Worm (Caenorhabditis elegans): ENCODE results near the gene Y48A6B.9.
A peak's percentile ranks its signal among the peaks of the same experiment; 100 is the strongest.

The Y48A6B.9 gene

DNA sequence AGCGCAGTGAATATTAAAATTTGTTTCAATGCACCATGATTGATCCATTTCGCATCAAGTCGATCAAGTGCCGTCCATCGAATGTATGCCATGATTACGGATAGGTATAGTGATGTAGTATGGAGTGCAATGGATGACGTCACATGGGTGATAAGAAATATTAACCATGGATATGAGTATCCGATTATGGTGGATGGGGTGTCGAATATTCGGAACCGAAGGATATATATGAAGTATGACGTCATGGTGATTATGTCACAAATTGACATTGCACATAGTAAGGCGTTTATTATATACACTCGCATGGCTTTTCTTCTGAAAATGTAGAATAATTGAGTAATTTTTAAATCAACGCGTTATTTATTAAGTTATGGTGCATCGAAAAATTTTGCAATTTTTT, 38.9 kb upstream of the Y48A6B.9 start:
- TF ChIP-seq mdl-1 (tag; optimal IDR thresholded peaks at IDR 0.05), result no peak
- TF ChIP-seq skn-1 (tag; optimal IDR thresholded peaks at IDR 0.05), result no peak
- no peak for TF ChIP-seq ceh-16 (tag; optimal IDR thresholded peaks at IDR 0.05)
- TF ChIP-seq unc-62 (GFP tag; optimal IDR thresholded peaks at IDR 0.05), result no peak
- TF ChIP-seq snpc-4 (tag; optimal IDR thresholded peaks at IDR 0.05), result no peak
- no peak for TF ChIP-seq mbf-1 (tag; optimal IDR thresholded peaks at IDR 0.05)
- no peak for TF ChIP-seq ceh-82 (tag; optimal IDR thresholded peaks at IDR 0.05)
- TF ChIP-seq sma-9 (GFP tag; optimal IDR thresholded peaks at IDR 0.05), result no peak
- no peak for TF ChIP-seq sma-9 (tag; optimal IDR thresholded peaks at IDR 0.05)
- no peak for TF ChIP-seq ztf-1 (GFP tag; conservative IDR thresholded peaks at IDR 0.05)
- no peak for TF ChIP-seq R02D3.7 (tag; optimal IDR thresholded peaks at IDR 0.05)
- no peak for TF ChIP-seq dmd-4 (tag; optimal IDR thresholded peaks at IDR 0.05)
- TF ChIP-seq unc-55 (GFP tag; optimal IDR thresholded peaks at IDR 0.05), result no peak
- no peak for TF ChIP-seq lin-11 (tag; optimal IDR thresholded peaks at IDR 0.05)
- TF ChIP-seq F13H6.1 (tag; optimal IDR thresholded peaks at IDR 0.05), result no peak
- no peak for TF ChIP-seq ztf-4 (tag; optimal IDR thresholded peaks at IDR 0.05)
- TF ChIP-seq lsy-2 (tag; optimal IDR thresholded peaks at IDR 0.05), result no peak
- no peak for TF ChIP-seq nhr-21 (tag; optimal IDR thresholded peaks at IDR 0.05)
- TF ChIP-seq nhr-12 (tag; optimal IDR thresholded peaks at IDR 0.05), result no peak

DNA sequence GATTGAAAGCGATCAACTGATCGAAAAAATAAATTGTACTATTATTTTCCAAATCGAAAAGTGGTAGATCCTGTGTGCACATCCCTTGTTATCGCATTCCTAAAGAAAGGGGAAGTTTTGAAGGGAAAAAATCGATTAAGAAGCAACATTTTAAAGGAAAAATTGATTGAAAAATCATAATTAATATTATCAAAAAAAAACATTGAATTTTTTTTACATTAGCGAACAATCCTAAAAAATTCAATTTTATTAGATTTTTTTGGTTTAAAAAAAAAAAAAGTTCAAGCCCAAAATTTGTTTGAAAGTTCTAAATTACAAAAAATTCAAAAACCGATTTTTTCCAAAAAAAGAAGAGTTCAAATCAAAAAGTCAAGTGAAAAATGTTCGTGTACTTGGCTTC, 37.8 kb upstream of the Y48A6B.9 start, which contains the start of gene dmsr-5:
Gene dmsr-5 (minus strand): TSS at position 101 of the 400 bp plus-strand sequence.
- TF ChIP-seq alr-1 (tag; optimal IDR thresholded peaks at IDR 0.05) (no peak), nhr-10 (tag; optimal IDR thresholded peaks at IDR 0.05) (no peak), ceh-82 (tag; optimal IDR thresholded peaks at IDR 0.05) (no peak), nhr-12 (tag; optimal IDR thresholded peaks at IDR 0.05) (no peak), peb-1 (tag; optimal IDR thresholded peaks at IDR 0.05) (no peak), ztf-1 (GFP tag; conservative IDR thresholded peaks at IDR 0.05) (no peak), nhr-237 (tag; optimal IDR thresholded peaks at IDR 0.05) (no peak), Y55F3AM.14 (GFP tag; optimal IDR thresholded peaks at IDR 0.05) (no peak), ztf-4 (tag; optimal IDR thresholded peaks at IDR 0.05) (no peak), blmp-1 (tag; optimal IDR thresholded peaks at IDR 0.05; ENCODE audit: insufficient read depth) (no peak), R02D3.7 (tag; optimal IDR thresholded peaks at IDR 0.05) (no peak), lin-13 (GFP tag; optimal IDR thresholded peaks at IDR 0.05) (no peak), fos-1 (tag; optimal IDR thresholded peaks at IDR 0.05) (no peak), ceh-16 (tag; optimal IDR thresholded peaks at IDR 0.05) (no peak), elt-1 (tag; optimal IDR thresholded peaks at IDR 0.05) (no peak), ama-1 (optimal IDR thresholded peaks at IDR 0.05) (no peak), dmd-4 (tag; optimal IDR thresholded peaks at IDR 0.05) (no peak), skn-1 (tag; optimal IDR thresholded peaks at IDR 0.05) (no peak)

DNA sequence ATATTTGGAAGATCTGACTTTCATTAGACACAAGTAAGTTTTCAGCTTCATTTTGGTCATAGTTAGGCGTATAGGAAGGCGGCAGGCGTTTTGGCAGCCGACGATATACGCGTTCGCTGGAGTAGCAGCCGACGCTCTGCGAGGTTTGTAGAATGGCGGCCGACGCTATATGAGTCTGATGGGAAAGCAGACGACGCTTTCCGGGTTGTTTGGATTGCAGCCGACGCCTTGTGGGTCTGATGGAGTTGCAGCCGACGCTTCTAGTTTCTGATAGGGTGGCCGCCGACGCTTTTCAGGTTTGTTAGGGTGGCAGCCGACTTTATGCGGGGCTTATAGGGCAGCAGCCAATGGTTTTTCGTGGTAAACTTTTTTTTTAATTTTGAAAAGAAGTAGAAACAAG, 30.2 kb upstream of the Y48A6B.9 start:
- TF ChIP-seq R02D3.7 (tag; optimal IDR thresholded peaks at IDR 0.05) (no peak), mdl-1 (tag; optimal IDR thresholded peaks at IDR 0.05) (no peak), elt-1 (tag; optimal IDR thresholded peaks at IDR 0.05) (no peak), lsy-2 (tag; optimal IDR thresholded peaks at IDR 0.05) (no peak), ztf-4 (tag; optimal IDR thresholded peaks at IDR 0.05) (no peak), snpc-4 (tag; optimal IDR thresholded peaks at IDR 0.05) (no peak), unc-39 (tag; optimal IDR thresholded peaks at IDR 0.05) (no peak), lin-11 (tag; optimal IDR thresholded peaks at IDR 0.05) (no peak), fos-1 (tag; optimal IDR thresholded peaks at IDR 0.05) (no peak), mbf-1 (tag; optimal IDR thresholded peaks at IDR 0.05) (no peak), ztf-11 (tag; optimal IDR thresholded peaks at IDR 0.05) (no peak), ZK546.5 (tag; optimal IDR thresholded peaks at IDR 0.05) (no peak), nhr-237 (tag; optimal IDR thresholded peaks at IDR 0.05) (no peak), alr-1 (tag; optimal IDR thresholded peaks at IDR 0.05) (no peak), nhr-10 (tag; optimal IDR thresholded peaks at IDR 0.05) (no peak), gmeb-1 (tag; optimal IDR thresholded peaks at IDR 0.05) (no peak), nhr-11 (tag; optimal IDR thresholded peaks at IDR 0.05) (no peak), Y55F3AM.14 (GFP tag; optimal IDR thresholded peaks at IDR 0.05) (no peak)

DNA sequence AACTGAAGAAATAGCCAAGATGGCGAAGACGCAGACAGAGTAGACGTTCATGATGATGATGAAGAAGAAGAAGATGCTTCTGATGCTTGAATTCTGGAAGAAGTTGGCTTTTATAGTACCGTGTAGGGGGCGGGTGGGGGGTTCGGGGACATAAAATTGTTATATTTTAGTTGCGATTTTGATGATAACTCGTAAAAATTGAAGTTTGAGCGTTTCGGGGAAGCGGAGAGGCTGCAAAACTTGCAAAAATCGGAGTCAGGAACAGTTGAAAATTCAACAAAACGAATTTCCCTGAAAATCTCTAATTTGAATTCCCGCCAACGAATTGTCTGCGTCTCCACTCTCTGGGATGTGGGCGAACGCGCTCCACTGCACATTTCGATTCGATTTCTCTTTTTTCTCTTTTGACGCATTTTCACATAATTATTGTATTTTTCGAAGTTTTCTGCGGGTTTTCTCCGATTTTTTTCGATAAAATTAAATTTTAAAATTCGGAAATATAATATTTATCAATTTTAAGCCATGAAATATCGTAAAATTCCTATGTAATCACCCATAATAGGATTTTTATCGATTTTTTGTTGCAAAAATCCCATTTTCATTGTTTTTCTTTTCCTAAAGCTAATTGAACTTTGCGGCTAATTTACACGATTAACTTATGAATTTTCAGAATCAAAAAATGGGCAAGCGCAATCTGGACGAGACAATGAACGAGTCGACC, 25.3 kb upstream of the Y48A6B.9 start, which contains the start of the genes fipr-17 and Y48A6B.3:
Gene fipr-17 (minus strand): TSS at position 51 of the 721 bp plus-strand sequence.
Gene Y48A6B.3 (plus strand): TSS at position 671 of the 721 bp plus-strand sequence.
- TF ChIP-seq nhr-237 (tag; optimal IDR thresholded peaks at IDR 0.05), result no peak
- TF ChIP-seq sma-9 (GFP tag; optimal IDR thresholded peaks at IDR 0.05), result peak; percentile 73
- no peak for TF ChIP-seq sma-9 (tag; optimal IDR thresholded peaks at IDR 0.05)
- peak; percentile 91 for TF ChIP-seq snpc-4 (tag; optimal IDR thresholded peaks at IDR 0.05)
- TF ChIP-seq ceh-82 (tag; optimal IDR thresholded peaks at IDR 0.05), result peak; percentile 49
- TF ChIP-seq ztf-11 (tag; optimal IDR thresholded peaks at IDR 0.05), result no peak
- peak; percentile 71 to 91 for TF ChIP-seq lsy-2 (tag; optimal IDR thresholded peaks at IDR 0.05)
- TF ChIP-seq sma-3 (GFP tag; optimal IDR thresholded peaks at IDR 0.05), result peak; percentile 79
- peak; percentile 1 for TF ChIP-seq nhr-6 (tag; optimal IDR thresholded peaks at IDR 0.05)
- TF ChIP-seq mab-5 (tag; optimal IDR thresholded peaks at IDR 0.05), result peak; percentile 65
- no peak for TF ChIP-seq ztf-1 (GFP tag; conservative IDR thresholded peaks at IDR 0.05)
- TF ChIP-seq nhr-25 (tag; optimal IDR thresholded peaks at IDR 0.05), result peak; percentile 68
- peak; percentile 30 for TF ChIP-seq sem-4 (tag; optimal IDR thresholded peaks at IDR 0.05)
- TF ChIP-seq fos-1 (tag; optimal IDR thresholded peaks at IDR 0.05), result peak; percentile 44
- peak; percentile 50 for TF ChIP-seq zag-1 (tag; optimal IDR thresholded peaks at IDR 0.05)
- TF ChIP-seq nhr-129 (tag; optimal IDR thresholded peaks at IDR 0.05), result peak; percentile 83
- peak; percentile 78 for TF ChIP-seq lin-11 (tag; optimal IDR thresholded peaks at IDR 0.05)
- peak; percentile 80 for TF ChIP-seq C34F6.9 (tag; optimal IDR thresholded peaks at IDR 0.05)
- no peak for TF ChIP-seq elt-3 (tag; optimal IDR thresholded peaks at IDR 0.05)
- TF ChIP-seq gmeb-1 (tag; optimal IDR thresholded peaks at IDR 0.05), result peak; percentile 99
- no peak for TF ChIP-seq unc-62 (GFP tag; optimal IDR thresholded peaks at IDR 0.05)
- no peak for TF ChIP-seq unc-39 (tag; optimal IDR thresholded peaks at IDR 0.05)
- TF ChIP-seq unc-55 (GFP tag; optimal IDR thresholded peaks at IDR 0.05), result peak; percentile 98
- TF ChIP-seq lin-13 (GFP tag; optimal IDR thresholded peaks at IDR 0.05), result peak; percentile 85
- TF ChIP-seq F13H6.1 (tag; optimal IDR thresholded peaks at IDR 0.05), result peak; percentile 67
- TF ChIP-seq blmp-1 (tag; optimal IDR thresholded peaks at IDR 0.05; ENCODE audit: insufficient read depth), result peak; percentile 56
- no peak for TF ChIP-seq elt-1 (tag; optimal IDR thresholded peaks at IDR 0.05)

All from whole organism, L2 larva.